Worm (Caenorhabditis elegans): ENCODE measurements around the gene C26H9A.3.

Gene C26H9A.3

DNA sequence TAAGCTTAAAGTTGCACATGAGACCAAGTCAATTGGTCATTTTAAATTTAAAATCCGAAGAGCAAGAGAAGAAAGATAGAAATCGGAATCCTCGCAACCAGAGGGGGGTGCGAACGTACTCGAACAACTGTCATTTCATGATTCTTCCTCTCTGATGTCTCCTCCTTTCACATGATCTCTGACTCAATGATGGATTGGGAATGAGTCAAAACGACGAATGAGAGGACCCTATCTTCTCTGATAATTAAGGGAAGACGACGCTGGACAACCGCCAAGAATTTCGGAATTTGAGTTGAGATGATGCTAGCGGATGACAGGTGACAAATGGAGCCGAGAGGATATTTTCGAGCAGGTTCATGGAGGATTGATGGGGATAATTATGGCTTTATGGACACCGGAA lies 1.9 kb downstream of the C26H9A.3 start:
- TF ChIP-seq Y55F3AM.14 (GFP tag; optimal IDR thresholded peaks at IDR 0.05) = no peak
- TF ChIP-seq R02D3.7 (tag; optimal IDR thresholded peaks at IDR 0.05) = no peak
- TF ChIP-seq egl-27 (tag; optimal IDR thresholded peaks at IDR 0.05) = no peak
- TF ChIP-seq mab-5 (tag; optimal IDR thresholded peaks at IDR 0.05) = peak; percentile 66
- TF ChIP-seq sma-9 (GFP tag; optimal IDR thresholded peaks at IDR 0.05) = peak; percentile 52
- no peak for TF ChIP-seq sma-9 (tag; optimal IDR thresholded peaks at IDR 0.05)
- TF ChIP-seq ztf-4 (tag; optimal IDR thresholded peaks at IDR 0.05) = no peak
- TF ChIP-seq F13H6.1 (tag; optimal IDR thresholded peaks at IDR 0.05) = peak; percentile 88
- peak; percentile 62 for TF ChIP-seq nhr-129 (tag; optimal IDR thresholded peaks at IDR 0.05)
- TF ChIP-seq peb-1 (tag; optimal IDR thresholded peaks at IDR 0.05) = no peak
- no peak for TF ChIP-seq nhr-6 (tag; optimal IDR thresholded peaks at IDR 0.05)
- no peak for TF ChIP-seq ama-1 (optimal IDR thresholded peaks at IDR 0.05)
- TF ChIP-seq sem-4 (tag; optimal IDR thresholded peaks at IDR 0.05) = no peak
- no peak for TF ChIP-seq ceh-82 (tag; optimal IDR thresholded peaks at IDR 0.05)
- no peak for TF ChIP-seq snpc-4 (tag; optimal IDR thresholded peaks at IDR 0.05)
- no peak for TF ChIP-seq nhr-237 (tag; optimal IDR thresholded peaks at IDR 0.05)
- TF ChIP-seq ztf-1 (GFP tag; conservative IDR thresholded peaks at IDR 0.05) = no peak
- no peak for TF ChIP-seq ceh-16 (tag; optimal IDR thresholded peaks at IDR 0.05)
- TF ChIP-seq lin-39 (tag; optimal IDR thresholded peaks at IDR 0.05) = peak; percentile 44
- TF ChIP-seq ztf-11 (tag; optimal IDR thresholded peaks at IDR 0.05) = no peak
- TF ChIP-seq alr-1 (tag; optimal IDR thresholded peaks at IDR 0.05) = no peak
- TF ChIP-seq fos-1 (tag; optimal IDR thresholded peaks at IDR 0.05) = no peak
- TF ChIP-seq C34F6.9 (tag; optimal IDR thresholded peaks at IDR 0.05) = peak; percentile 52
- peak in 1 of 2 experiments; percentile 42 for TF ChIP-seq lsy-2 (tag; optimal IDR thresholded peaks at IDR 0.05)

DNA sequence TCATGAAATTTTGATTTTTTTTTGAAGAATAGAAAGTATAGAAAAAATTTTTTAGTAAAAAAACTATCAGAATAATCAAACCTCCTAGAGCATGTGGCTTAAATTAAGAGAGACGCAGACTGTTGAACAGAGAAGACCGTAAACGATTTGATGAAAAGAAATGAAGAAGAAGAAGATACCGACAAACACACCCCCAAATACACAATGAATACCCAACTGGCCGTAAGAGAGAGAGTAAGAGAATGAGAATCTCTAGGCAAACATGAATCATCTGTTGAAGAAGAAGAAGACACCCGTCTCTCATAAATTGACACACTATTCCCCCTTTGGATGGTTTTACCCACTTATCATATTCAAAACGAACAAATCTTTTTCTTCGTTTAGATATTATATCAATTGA lies 5.4 kb downstream of the C26H9A.3 start:
- TF ChIP-seq nhr-6 (tag; optimal IDR thresholded peaks at IDR 0.05) (no peak), mdl-1 (tag; optimal IDR thresholded peaks at IDR 0.05) (no peak), fos-1 (tag; optimal IDR thresholded peaks at IDR 0.05) (peak; percentile 87), blmp-1 (tag; optimal IDR thresholded peaks at IDR 0.05; ENCODE audit: insufficient read depth) (peak; percentile 35), ceh-82 (tag; optimal IDR thresholded peaks at IDR 0.05) (no peak), zag-1 (tag; optimal IDR thresholded peaks at IDR 0.05) (no peak), mab-5 (tag; optimal IDR thresholded peaks at IDR 0.05) (peak; percentile 44), sma-3 (GFP tag; optimal IDR thresholded peaks at IDR 0.05) (peak; percentile 9), nhr-237 (tag; optimal IDR thresholded peaks at IDR 0.05) (no peak), nhr-23 (tag; optimal IDR thresholded peaks at IDR 0.05) (no peak), peb-1 (tag; optimal IDR thresholded peaks at IDR 0.05) (no peak), gmeb-1 (tag; optimal IDR thresholded peaks at IDR 0.05) (peak; percentile 32), unc-55 (GFP tag; optimal IDR thresholded peaks at IDR 0.05) (no peak), nhr-25 (tag; optimal IDR thresholded peaks at IDR 0.05) (peak; percentile 48)

DNA sequence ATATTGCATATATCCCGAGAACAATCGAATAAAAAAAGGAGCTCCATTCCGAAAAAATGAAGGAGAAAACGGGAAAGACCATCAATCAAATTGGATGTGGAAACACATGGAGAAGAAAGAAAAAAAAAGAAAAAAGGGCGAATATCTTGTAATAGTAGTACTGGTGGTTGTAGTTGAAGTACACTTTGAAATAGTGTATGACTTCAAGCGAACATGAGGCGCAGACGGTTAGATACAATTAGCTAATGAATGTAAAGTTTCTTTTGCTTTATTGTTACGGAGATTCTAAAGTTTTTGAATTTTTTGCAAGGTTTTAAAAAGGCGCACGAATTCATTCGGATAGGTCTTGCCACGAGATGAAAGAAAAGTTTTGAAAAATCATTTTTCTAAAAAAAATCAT lies 6.8 kb downstream of the C26H9A.3 start:
- TF ChIP-seq ztf-4 (tag; optimal IDR thresholded peaks at IDR 0.05) = no peak
- peak; percentile 9 for TF ChIP-seq nhr-25 (tag; optimal IDR thresholded peaks at IDR 0.05)
- TF ChIP-seq lsy-2 (tag; optimal IDR thresholded peaks at IDR 0.05) = no peak
- no peak for TF ChIP-seq nhr-237 (tag; optimal IDR thresholded peaks at IDR 0.05)
- TF ChIP-seq ceh-16 (tag; optimal IDR thresholded peaks at IDR 0.05) = no peak
- TF ChIP-seq mab-5 (tag; optimal IDR thresholded peaks at IDR 0.05) = peak; percentile 24
- TF ChIP-seq unc-55 (GFP tag; optimal IDR thresholded peaks at IDR 0.05) = peak; percentile 10
- no peak for TF ChIP-seq aly-2 (tag; optimal IDR thresholded peaks at IDR 0.05)
- TF ChIP-seq peb-1 (tag; optimal IDR thresholded peaks at IDR 0.05) = no peak
- TF ChIP-seq F13H6.1 (tag; optimal IDR thresholded peaks at IDR 0.05) = no peak
- TF ChIP-seq elt-3 (tag; optimal IDR thresholded peaks at IDR 0.05) = no peak
- no peak for TF ChIP-seq unc-62 (GFP tag; optimal IDR thresholded peaks at IDR 0.05)
- no peak for TF ChIP-seq snpc-4 (tag; optimal IDR thresholded peaks at IDR 0.05)
- TF ChIP-seq nhr-12 (tag; optimal IDR thresholded peaks at IDR 0.05) = no peak
- no peak for TF ChIP-seq mdl-1 (tag; optimal IDR thresholded peaks at IDR 0.05)
- no peak for TF ChIP-seq alr-1 (tag; optimal IDR thresholded peaks at IDR 0.05)
- peak; percentile 0 for TF ChIP-seq sem-4 (tag; optimal IDR thresholded peaks at IDR 0.05)
- no peak for TF ChIP-seq skn-1 (tag; optimal IDR thresholded peaks at IDR 0.05)
- no peak for TF ChIP-seq lin-39 (tag; optimal IDR thresholded peaks at IDR 0.05)
- no peak for TF ChIP-seq nhr-6 (tag; optimal IDR thresholded peaks at IDR 0.05)
- TF ChIP-seq nhr-23 (tag; optimal IDR thresholded peaks at IDR 0.05) = no peak
- no peak for TF ChIP-seq gmeb-1 (tag; optimal IDR thresholded peaks at IDR 0.05)
- TF ChIP-seq lin-11 (tag; optimal IDR thresholded peaks at IDR 0.05) = no peak
- TF ChIP-seq ztf-1 (GFP tag; conservative IDR thresholded peaks at IDR 0.05) = no peak
- TF ChIP-seq Y55F3AM.14 (GFP tag; optimal IDR thresholded peaks at IDR 0.05) = no peak
- no peak for TF ChIP-seq mbf-1 (tag; optimal IDR thresholded peaks at IDR 0.05)
- peak; percentile 36 for TF ChIP-seq C34F6.9 (tag; optimal IDR thresholded peaks at IDR 0.05)
- TF ChIP-seq lin-13 (GFP tag; optimal IDR thresholded peaks at IDR 0.05) = no peak
- TF ChIP-seq fos-1 (tag; optimal IDR thresholded peaks at IDR 0.05) = no peak
- no peak for TF ChIP-seq unc-39 (tag; optimal IDR thresholded peaks at IDR 0.05)
- no peak for TF ChIP-seq dmd-4 (tag; optimal IDR thresholded peaks at IDR 0.05)
- TF ChIP-seq sma-3 (GFP tag; optimal IDR thresholded peaks at IDR 0.05) = no peak
- TF ChIP-seq blmp-1 (tag; optimal IDR thresholded peaks at IDR 0.05; ENCODE audit: insufficient read depth) = no peak
- TF ChIP-seq nhr-129 (tag; optimal IDR thresholded peaks at IDR 0.05) = no peak
- no peak for TF ChIP-seq ama-1 (optimal IDR thresholded peaks at IDR 0.05)
- no peak for TF ChIP-seq nhr-77 (tag; optimal IDR thresholded peaks at IDR 0.05)
- no peak for TF ChIP-seq sma-9 (GFP tag; optimal IDR thresholded peaks at IDR 0.05)
- no peak for TF ChIP-seq sma-9 (tag; optimal IDR thresholded peaks at IDR 0.05)
- TF ChIP-seq crh-2 (tag; optimal IDR thresholded peaks at IDR 0.05) = no peak
- no peak for TF ChIP-seq egl-27 (tag; optimal IDR thresholded peaks at IDR 0.05)
- TF ChIP-seq elt-1 (tag; optimal IDR thresholded peaks at IDR 0.05) = no peak

Measured in whole organism, L2 larva.